Fruit fly (Drosophila melanogaster) whole organism, prepupa: ENCODE data around the gene RunxA.

ENCODE experiments used
- CG10669 ChIP-seq: fragments of 200-800 bp; sonication (Bioruptor generic); optimal IDR thresholded peaks from 3 replicates; lab custom pipeline; 2018; ENCODE audit warnings: missing biosample characterization, mild to moderate bottlenecking, missing genetic modification characterization, moderate library complexity
- CG1621 ChIP-seq: fragments of 200-800 bp; sonication (Bioruptor generic); optimal IDR thresholded peaks from 3 replicates; lab custom pipeline; 2018; ENCODE audit warnings: missing biosample characterization, mild to moderate bottlenecking, missing genetic modification characterization
- CG3032 ChIP-seq: fragments of 200-800 bp; optimal IDR thresholded peaks from 2 replicates; lab custom pipeline; 2019; ENCODE audit warnings: missing biosample characterization, mild to moderate bottlenecking, missing genetic modification characterization, moderate library complexity
- CG31627 ChIP-seq: fragments of 200-800 bp; sonication (Bioruptor generic); optimal IDR thresholded peaks from 3 replicates; lab custom pipeline; 2016; ENCODE audit warnings: missing biosample characterization, missing genetic modification characterization
- CG7368 ChIP-seq: fragments of 200-800 bp; sonication (Bioruptor generic); optimal IDR thresholded peaks from 3 replicates; lab custom pipeline; 2016; ENCODE audit warnings: missing biosample characterization, missing genetic modification characterization
- Hr4 ChIP-seq: fragments of 200-800 bp; sonication (Bioruptor generic); optimal IDR thresholded peaks from 3 replicates; lab custom pipeline; 2016; ENCODE audit warnings: missing biosample characterization, missing genetic modification characterization
- Lpt ChIP-seq: fragments of 200-800 bp; sonication (Bioruptor generic); optimal IDR thresholded peaks from 3 replicates; lab custom pipeline; 2016; ENCODE audit warnings: missing biosample characterization, missing genetic modification characterization
- fkh ChIP-seq: fragments of 200-800 bp; sonication (Bioruptor generic); optimal IDR thresholded peaks from 3 replicates; lab custom pipeline; 2017; ENCODE audit warnings: missing biosample characterization, mild to moderate bottlenecking, missing genetic modification characterization, moderate library complexity
- topi ChIP-seq: fragments of 200-800 bp; sonication (Bioruptor generic); optimal IDR thresholded peaks from 3 replicates; lab custom pipeline; 2016; ENCODE audit warnings: missing biosample characterization, missing genetic modification characterization
- vri ChIP-seq: fragments of 200-800 bp; sonication (Bioruptor generic); optimal IDR thresholded peaks from 3 replicates; lab custom pipeline; 2016; ENCODE audit warnings: missing biosample characterization, mild to moderate bottlenecking, missing genetic modification characterization

dm6 chrX:20636724-20637123, 13.2 kb upstream of the RunxA start:
- TF ChIP-seq topi (GFP tag; lab: Kevin White, UChicago), result no peak
- no peak for TF ChIP-seq CG31627
- TF ChIP-seq CG3032 (tag; lab: Kevin White, UChicago), result no peak
- no peak for TF ChIP-seq Lpt (GFP tag; lab: Kevin White, UChicago)
- TF ChIP-seq CG7368 (GFP tag; lab: Kevin White, UChicago), result no peak
- TF ChIP-seq CG10669 (GFP tag; lab: Kevin White, UChicago), result no peak
- no peak for TF ChIP-seq vri (GFP tag; lab: Kevin White, UChicago)
- TF ChIP-seq CG1621, result no peak
- no peak for TF ChIP-seq fkh (GFP tag; lab: Kevin White, UChicago)
- TF ChIP-seq Hr4 (GFP tag; lab: Kevin White, UChicago), result no peak
